Worm (Caenorhabditis elegans) whole organism, young adult: Measurements from ENCODE around the gene iscu-1.

Experiments
- F33H1.4 ChIP-seq: fragments of 200-800 bp; sonication (Bioruptor generic); IDR thresholded peaks from 2 replicates; pipeline ENCODE4 v1.3.6; 2022; ENCODE audit warnings: missing genetic modification reagents, missing genetic modification characterization, missing compliant biosample characterization
- F57C9.4 ChIP-seq: sonication (generic microtip); optimal IDR thresholded peaks from 2 replicates; lab custom pipeline; 2017; ENCODE audit warnings: mild to moderate bottlenecking, missing genetic modification characterization, missing compliant biosample characterization
- T07F8.4 ChIP-seq: sonication (generic microtip); optimal IDR thresholded peaks from 2 replicates; lab custom pipeline; 2016; ENCODE audit warnings: mild to moderate bottlenecking, missing genetic modification characterization, moderate library complexity, missing compliant biosample characterization
- T26A5.8 ChIP-seq: sonication (generic microtip); optimal IDR thresholded peaks from 2 replicates; lab custom pipeline; 2016; ENCODE audit warnings: missing genetic modification characterization, missing compliant biosample characterization
- ama-1 ChIP-seq, 3 experiments: fragments of 150-350 bp in 1 of 3; sonication (generic microtip) in 2 of 3; optimal IDR thresholded peaks; 2 replicates each; lab custom pipeline; 2014 to 2018; ENCODE audit warnings: missing biosample characterization in 2 of 3, missing genetic modification characterization in 2 of 3, missing genetic modification reagents in 2 of 3
- aptf-3 ChIP-seq: fragments of 200-800 bp; sonication (Bioruptor generic); IDR thresholded peaks from 2 replicates; pipeline ENCODE4 v1.3.6; 2022; ENCODE audit warnings: missing genetic modification characterization, missing compliant biosample characterization
- athp-1 ChIP-seq: sonication (generic microtip); optimal IDR thresholded peaks from 2 replicates; lab custom pipeline; 2017; ENCODE audit warnings: mild to moderate bottlenecking, missing genetic modification characterization, missing compliant biosample characterization
- attf-5 ChIP-seq: fragments of 200-800 bp; sonication (Bioruptor generic); optimal IDR thresholded peaks from 2 replicates; lab custom pipeline; 2018; ENCODE audit warnings: mild to moderate bottlenecking, missing genetic modification characterization, missing compliant biosample characterization
- attf-6 ChIP-seq: fragments of 200-800 bp; sonication (Bioruptor generic); IDR thresholded peaks from 2 replicates; pipeline ENCODE4 v1.3.6; 2022; ENCODE audit warnings: missing genetic modification reagents, missing genetic modification characterization, missing compliant biosample characterization
- bed-1 ChIP-seq: fragments of 200-800 bp; sonication (Bioruptor generic); IDR thresholded peaks from 2 replicates; pipeline ENCODE4 v1.3.6; 2022; ENCODE audit warnings: missing genetic modification reagents, missing genetic modification characterization, missing compliant biosample characterization
- ceh-27 ChIP-seq: fragments of 200-800 bp; sonication (Bioruptor generic); optimal IDR thresholded peaks from 2 replicates; lab custom pipeline; 2018; ENCODE audit warnings: mild to moderate bottlenecking, missing genetic modification characterization, moderate library complexity, missing compliant biosample characterization
- ceh-79 ChIP-seq: sonication (generic microtip); optimal IDR thresholded peaks from 2 replicates; lab custom pipeline; 2017; ENCODE audit warnings: mild to moderate bottlenecking, missing genetic modification characterization, missing compliant biosample characterization
- ceh-91 ChIP-seq: fragments of 200-800 bp; sonication (Bioruptor generic); IDR thresholded peaks from 2 replicates; pipeline ENCODE4 v1.3.6; 2022; ENCODE audit warnings: missing genetic modification reagents, missing genetic modification characterization, missing compliant biosample characterization
- chd-7 ChIP-seq: sonication (generic microtip); optimal IDR thresholded peaks from 2 replicates; lab custom pipeline; 2016; ENCODE audit warnings: mild to moderate bottlenecking, missing genetic modification characterization, moderate library complexity, missing compliant biosample characterization
- die-1 ChIP-seq: sonication (generic microtip); optimal IDR thresholded peaks from 2 replicates; lab custom pipeline; 2016; ENCODE audit warnings: missing genotype, mild to moderate bottlenecking, missing genetic modification characterization, missing compliant biosample characterization
- dox-1 ChIP-seq: fragments of 200-800 bp; sonication (Bioruptor generic); IDR thresholded peaks from 2 replicates; pipeline ENCODE4 v1.3.6; 2022; ENCODE audit warnings: missing genetic modification reagents, missing genetic modification characterization, missing compliant biosample characterization
- dpff-1 ChIP-seq: sonication (generic microtip); optimal IDR thresholded peaks from 2 replicates; lab custom pipeline; 2017; ENCODE audit warnings: mild to moderate bottlenecking, missing genetic modification characterization, missing compliant biosample characterization
- dpl-1 ChIP-seq: fragments of 150-350 bp; optimal IDR thresholded peaks from 2 replicates; lab custom pipeline; 2014; ENCODE audit warnings: missing biosample characterization, missing genetic modification reagents, missing genetic modification characterization
- egl-18 ChIP-seq: fragments of 200-800 bp; sonication (Bioruptor generic); IDR thresholded peaks from 2 replicates; pipeline ENCODE4 v1.3.6; 2022; ENCODE audit warnings: missing genetic modification reagents, missing genetic modification characterization, missing compliant biosample characterization
- ekl-4 ChIP-seq: fragments of 200-800 bp; sonication (Bioruptor generic); IDR thresholded peaks from 2 replicates; pipeline ENCODE4 v1.3.6; 2022; ENCODE audit warnings: missing genetic modification reagents, missing genetic modification characterization, missing compliant biosample characterization
- him-1 ChIP-seq: sonication (generic microtip); optimal IDR thresholded peaks from 2 replicates; lab custom pipeline; 2016; ENCODE audit warnings: missing genotype, missing genetic modification reagents, missing genetic modification characterization, missing compliant biosample characterization
- hlh-12 ChIP-seq: sonication (generic microtip); optimal IDR thresholded peaks from 2 replicates; lab custom pipeline; 2016; ENCODE audit warnings: missing genetic modification characterization, missing compliant biosample characterization
- hlh-26 ChIP-seq: fragments of 200-800 bp; sonication (Bioruptor generic); conservative IDR thresholded peaks from 2 replicates; pipeline ENCODE4 v1.3.6; 2022; ENCODE audit warnings: missing genetic modification reagents, missing genetic modification characterization, missing compliant biosample characterization
- hmg-20 ChIP-seq: fragments of 200-800 bp; sonication (Bioruptor generic); IDR thresholded peaks from 2 replicates; pipeline ENCODE4 v1.3.6; 2022; ENCODE audit warnings: missing genetic modification reagents, missing genetic modification characterization, missing compliant biosample characterization
- lag-1 ChIP-seq: fragments of 200-800 bp; sonication (Bioruptor generic); IDR thresholded peaks from 2 replicates; pipeline ENCODE4 v1.3.6; 2022; ENCODE audit warnings: missing genetic modification reagents, missing genetic modification characterization, missing compliant biosample characterization
- lin-40 ChIP-seq: sonication (generic microtip); optimal IDR thresholded peaks from 2 replicates; lab custom pipeline; 2016; ENCODE audit warnings: missing genetic modification characterization, mild to moderate bottlenecking, missing compliant biosample characterization, missing genotype, missing genetic modification reagents
- lin-54 ChIP-seq: fragments of 200-800 bp; sonication (Bioruptor generic); optimal IDR thresholded peaks from 2 replicates; lab custom pipeline; 2018; ENCODE audit warnings: mild to moderate bottlenecking, missing genetic modification characterization, missing compliant biosample characterization
- lir-1 ChIP-seq: fragments of 200-800 bp; sonication (Bioruptor generic); conservative IDR thresholded peaks from 2 replicates; pipeline ENCODE4 v1.3.6; 2022; ENCODE audit warnings: missing genetic modification reagents, missing genetic modification characterization, missing compliant biosample characterization
- nfya-1 ChIP-seq: sonication (generic microtip); optimal IDR thresholded peaks from 2 replicates; lab custom pipeline; 2017; ENCODE audit warnings: antibody characterized with exemption, missing compliant biosample characterization, missing genetic modification characterization, borderline replicate concordance; ENCODE audit not compliant: insufficient read depth
- nhr-80 ChIP-seq: sonication (generic microtip); optimal IDR thresholded peaks from 2 replicates; lab custom pipeline; 2016; ENCODE audit warnings: missing genetic modification characterization, missing compliant biosample characterization
- rcor-1 ChIP-seq: fragments of 200-800 bp; sonication (Bioruptor generic); IDR thresholded peaks from 2 replicates; pipeline ENCODE4 v1.3.6; 2022; ENCODE audit warnings: missing genetic modification reagents, missing genetic modification characterization, missing compliant biosample characterization
- snpc-3.4 ChIP-seq: sonication (generic microtip); optimal IDR thresholded peaks from 2 replicates; lab custom pipeline; 2017; ENCODE audit warnings: missing genetic modification characterization, mild to moderate bottlenecking, missing compliant biosample characterization, antibody characterized with exemption, moderate library complexity, missing genotype, missing genetic modification reagents
- snpc-4 ChIP-seq, 5 experiments: fragments of 150-350 bp in 1 of 5; sonication (generic microtip) in 4 of 5; optimal IDR thresholded peaks; 2 replicates each; lab custom pipeline; 2014 to 2018; ENCODE audit warnings: missing genetic modification characterization in 5 of 5, missing biosample characterization in 3 of 5, antibody characterized with exemption in 2 of 5, mild to moderate bottlenecking in 2 of 5, missing compliant biosample characterization in 2 of 5, missing genotype in 2 of 5, moderate library complexity in 2 of 5, missing genetic modification reagents in 1 of 5
- tbp1 ChIP-seq: fragments of 200-800 bp; sonication (Bioruptor generic); optimal IDR thresholded peaks from 2 replicates; lab custom pipeline; 2018; ENCODE audit warnings: mild to moderate bottlenecking, missing genetic modification characterization, missing compliant biosample characterization
- tlf-1 ChIP-seq: fragments of 200-800 bp; sonication (Bioruptor generic); optimal IDR thresholded peaks from 2 replicates; lab custom pipeline; 2018; ENCODE audit warnings: mild to moderate bottlenecking, missing genetic modification characterization, missing compliant biosample characterization
- zfh-2 ChIP-seq: fragments of 200-800 bp; sonication (Bioruptor generic); conservative IDR thresholded peaks from 2 replicates; pipeline ENCODE4 v1.3.6; 2022; ENCODE audit warnings: missing genetic modification reagents, missing genetic modification characterization, missing compliant biosample characterization
- ztf-18 ChIP-seq: sonication (generic microtip); optimal IDR thresholded peaks from 2 replicates; lab custom pipeline; 2016; ENCODE audit warnings: missing genotype, mild to moderate bottlenecking, missing genetic modification characterization, missing compliant biosample characterization
- ztf-22 ChIP-seq: fragments of 200-800 bp; sonication (Bioruptor generic); optimal IDR thresholded peaks from 2 replicates; lab custom pipeline; 2018; ENCODE audit warnings: mild to moderate bottlenecking, missing genetic modification characterization, moderate library complexity, missing compliant biosample characterization
- ztf-3 ChIP-seq: fragments of 200-800 bp; sonication (Bioruptor generic); optimal IDR thresholded peaks from 2 replicates; lab custom pipeline; 2018; ENCODE audit warnings: mild to moderate bottlenecking, missing genetic modification characterization, missing compliant biosample characterization

iscu-1 gene

ce11 chrIV:13778710-13779109 is 5.1 kb upstream of the iscu-1 start, which contains the start of gene gly-10 (continued):
- TF ChIP-seq chd-7 (tag; lab: Kevin White, UChicago) (no peak), lir-1 (no peak), lin-54 (GFP tag; lab: Kevin White, UChicago) (peak; percentile 27), ceh-91 (GFP tag; lab: Robert Waterston, UW) (no peak), aptf-3 (GFP tag; lab: Robert Waterston, UW) (no peak), hlh-12 (tag; lab: Kevin White, UChicago) (no peak), zfh-2 (GFP tag; lab: Robert Waterston, UW) (0 out of 2 replicates have a peak, but pooled peaks have one; percentile 27), lag-1 (GFP tag; lab: Robert Waterston, UW) (no peak), attf-6 (GFP tag; lab: Robert Waterston, UW) (peak; percentile 76; the same call in 1 of the 2 replicates), dpff-1 (tag; lab: Kevin White, UChicago) (no peak), ztf-22 (GFP tag; lab: Kevin White, UChicago) (no peak), hmg-20 (GFP tag; lab: Robert Waterston, UW) (no peak), bed-1 (GFP tag; lab: Robert Waterston, UW) (no peak), ama-1 (optimal IDR thresholded peaks at IDR 0.05; lab: Kevin White, UChicago) (no peak), ama-1 (GFP tag; optimal IDR thresholded peaks at IDR 0.05; lab: Kevin White, UChicago) (no peak), hlh-26 (GFP tag; lab: Robert Waterston, UW) (no peak)

ce11 chrIV:13782319-13782718 is 1.4 kb upstream of the iscu-1 start:
- TF ChIP-seq ztf-18 (tag; lab: Kevin White, UChicago), result peak; percentile 20
- TF ChIP-seq him-1 (tag; lab: Kevin White, UChicago), result peak; percentile 22
- TF ChIP-seq attf-6 (GFP tag; lab: Robert Waterston, UW), result peak; percentile 74; the same call in 1 of the 2 replicates
- TF ChIP-seq ama-1 (optimal IDR thresholded peaks at IDR 0.05; lab: Kevin White, UChicago), result no peak
- peak in 1 of 2 experiments; percentile 19 for TF ChIP-seq ama-1 (GFP tag; optimal IDR thresholded peaks at IDR 0.05; lab: Kevin White, UChicago)
- peak; percentile 26 for TF ChIP-seq athp-1 (tag; lab: Kevin White, UChicago)
- TF ChIP-seq die-1 (tag; lab: Kevin White, UChicago), result no peak
- TF ChIP-seq snpc-4 (GFP tag; optimal IDR thresholded peaks at IDR 0.05; lab: Kevin White, UChicago), result no peak
- peak in 1 of 4 experiments; percentile 73 for TF ChIP-seq snpc-4 (tag; optimal IDR thresholded peaks at IDR 0.05; lab: Kevin White, UChicago)
- TF ChIP-seq F33H1.4 (GFP tag; lab: Robert Waterston, UW), result 0 out of 2 replicates have a peak, but pooled peaks have one; percentile 6
- no peak for TF ChIP-seq egl-18 (GFP tag; lab: Robert Waterston, UW)

- TF ChIP-seq dpl-1 (no peak), ekl-4 (peak; percentile 22; the same call in 1 of the 2 replicates), snpc-4 (GFP tag; optimal IDR thresholded peaks at IDR 0.05; lab: Kevin White, UChicago) (no peak), snpc-4 (tag; optimal IDR thresholded peaks at IDR 0.05; lab: Kevin White, UChicago) (peak in 1 of 4 experiments; percentile 10), rcor-1 (GFP tag; lab: Robert Waterston, UW) (0 out of 2 replicates have a peak, but pooled peaks have one; percentile 17)
Measured at ce11 chrIV:13784774-13785173, 1.0 kb downstream of the iscu-1 start.

- TF ChIP-seq tlf-1 (no peak), ceh-79 (no peak), F57C9.4 (tag; lab: Kevin White, UChicago) (no peak)
Measured at ce11 chrIV:13785545-13785944, 1.8 kb downstream of the iscu-1 start, which contains the start of gene lact-9. TSS of gene lact-9 (minus strand) at chrIV:13785645.

ce11 chrIV:13786690-13787089 is 2.9 kb downstream of the iscu-1 start, which contains the start of gene icap-1:
TSS of gene icap-1 (minus strand) at chrIV:13786961.
- TF ChIP-seq nfya-1 (tag; lab: Kevin White, UChicago) (no peak), ceh-27 (GFP tag; lab: Kevin White, UChicago) (no peak), zfh-2 (GFP tag; lab: Robert Waterston, UW) (no peak), T26A5.8 (tag; lab: Kevin White, UChicago) (no peak), nhr-80 (tag; lab: Kevin White, UChicago) (peak; percentile 66), snpc-3.4 (tag; lab: Kevin White, UChicago) (no peak), F33H1.4 (GFP tag; lab: Robert Waterston, UW) (no peak), attf-5 (GFP tag; lab: Kevin White, UChicago) (peak; percentile 73), egl-18 (GFP tag; lab: Robert Waterston, UW) (no peak), dox-1 (GFP tag; lab: Robert Waterston, UW) (0 out of 2 replicates have a peak, but pooled peaks have one; percentile 15), ztf-3 (GFP tag; lab: Kevin White, UChicago) (no peak), lin-40 (tag; lab: Kevin White, UChicago) (no peak), snpc-4 (GFP tag; optimal IDR thresholded peaks at IDR 0.05; lab: Kevin White, UChicago) (no peak), snpc-4 (tag; optimal IDR thresholded peaks at IDR 0.05; lab: Kevin White, UChicago) (peak in 1 of 4 experiments; percentile 60), ztf-18 (tag; lab: Kevin White, UChicago) (peak; percentile 48), tbp1 (GFP tag; lab: Kevin White, UChicago) (peak; percentile 4), T07F8.4 (tag; lab: Kevin White, UChicago) (no peak)
